Fruit fly (Drosophila melanogaster): Measurements from ENCODE around the gene CG43349.

Gene CG43349

DNA sequence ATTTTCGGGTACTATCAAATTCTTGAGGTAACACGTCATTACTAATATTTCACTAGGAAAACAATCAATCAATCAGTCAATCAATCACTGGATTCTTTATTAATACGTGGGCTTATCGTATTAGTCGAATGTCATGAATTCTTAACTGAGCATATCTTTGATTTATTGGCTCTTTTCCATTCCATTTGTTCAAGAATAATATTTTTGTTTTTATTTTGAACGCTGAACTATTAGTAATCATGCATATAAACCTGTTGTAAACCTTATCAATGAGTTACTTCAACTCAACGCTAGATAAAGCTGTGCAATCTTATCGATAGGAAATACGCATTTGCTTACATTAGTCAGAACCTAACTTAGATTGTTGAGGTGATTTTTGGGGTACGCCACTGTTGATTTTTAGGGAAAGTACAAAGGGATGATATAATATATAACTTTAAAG, 1.4 kb downstream of the CG43349 start (continued):
- TF ChIP-seq chm (GFP tag; IDR thresholded peaks at IDR 0.05) (no peak), wor (GFP tag; IDR thresholded peaks at IDR 0.05) (no peak), sens-2 (GFP tag; IDR thresholded peaks at IDR 0.05) (0 out of 2 replicates have a peak, but pooled peaks have one; percentile 24), Lim3 (GFP tag; IDR thresholded peaks at IDR 0.05) (no peak), NFAT (GFP tag; IDR thresholded peaks at IDR 0.05) (no peak), Jarid2 (GFP tag; optimal IDR thresholded peaks at IDR 0.05) (no peak), gcm2 (GFP tag; optimal IDR thresholded peaks at IDR 0.05) (no peak), mirr (GFP tag; optimal IDR thresholded peaks at IDR 0.05) (peak; percentile 60), hb (GFP tag; IDR thresholded peaks at IDR 0.05; ENCODE audit: partially characterized antibody) (no peak), exex (tag; optimal IDR thresholded peaks at IDR 0.05) (peak; percentile 97), Poxn (GFP tag; IDR thresholded peaks at IDR 0.05) (no peak), CG12769 (tag; optimal IDR thresholded peaks at IDR 0.05) (no peak), CG9437 (GFP tag; optimal IDR thresholded peaks at IDR 0.05) (no peak)

- TF ChIP-seq CG10431 (GFP tag; optimal IDR thresholded peaks at IDR 0.05) (no peak), aop (GFP tag; IDR thresholded peaks at IDR 0.05) (no peak), CG12155 (GFP tag; optimal IDR thresholded peaks at IDR 0.05) (no peak), Meics (GFP tag; optimal IDR thresholded peaks at IDR 0.05) (no peak), Lim3 (GFP tag; IDR thresholded peaks at IDR 0.05) (no peak), CG17361 (GFP tag; IDR thresholded peaks at IDR 0.05) (no peak), crp (GFP tag; optimal IDR thresholded peaks at IDR 0.05) (no peak), CG14710 (tag; optimal IDR thresholded peaks at IDR 0.05) (no peak), row (GFP tag; IDR thresholded peaks at IDR 0.05) (0 out of 3 replicates have a peak, but pooled peaks have one; percentile 11), tll (GFP tag; optimal IDR thresholded peaks at IDR 0.05) (no peak), lov (optimal IDR thresholded peaks at IDR 0.05) (no peak), lov (GFP tag; IDR thresholded peaks at IDR 0.05) (no peak), CkIIα-i1 (GFP tag; IDR thresholded peaks at IDR 0.05) (no peak), maf-S (GFP tag; optimal IDR thresholded peaks at IDR 0.05) (no peak), Oli (tag; optimal IDR thresholded peaks at IDR 0.05) (no peak), CG17829 (tag; optimal IDR thresholded peaks at IDR 0.05) (no peak), D19B (GFP tag; optimal IDR thresholded peaks at IDR 0.05) (no peak), Dad (GFP tag; optimal IDR thresholded peaks at IDR 0.05) (no peak), Poxn (GFP tag; IDR thresholded peaks at IDR 0.05) (0 out of 2 replicates have a peak, but pooled peaks have one; percentile 14), CG4282 (GFP tag; optimal IDR thresholded peaks at IDR 0.05) (no peak), dmrt11E (tag; optimal IDR thresholded peaks at IDR 0.05) (no peak), CG8478 (optimal IDR thresholded peaks at IDR 0.05) (no peak), vvl (GFP tag; IDR thresholded peaks at IDR 0.05) (no peak), Med (GFP tag) (peak; percentile 15), CG11696 (GFP tag; IDR thresholded peaks at IDR 0.05) (peak; percentile 52), CG2199 (GFP tag; IDR thresholded peaks at IDR 0.05) (no peak), CG9876 (GFP tag; optimal IDR thresholded peaks at IDR 0.05) (no peak), Ets65A (GFP tag) (peak; percentile 51), CG9932 (GFP tag; IDR thresholded peaks at IDR 0.05) (peak; percentile 8; the same call in 1 of the 2 replicates), Rx (GFP tag; IDR thresholded peaks at IDR 0.05) (no peak), CG4328 (GFP tag; optimal IDR thresholded peaks at IDR 0.05) (no peak), Awh (GFP tag; IDR thresholded peaks at IDR 0.05) (no peak), B-H1 (GFP tag; IDR thresholded peaks at IDR 0.05) (no peak), Usf (GFP tag; optimal IDR thresholded peaks at IDR 0.05) (no peak), her (GFP tag; optimal IDR thresholded peaks at IDR 0.05) (no peak), Deaf1 (tag; optimal IDR thresholded peaks at IDR 0.05) (no peak), sc (optimal IDR thresholded peaks at IDR 0.05) (no peak), sc (GFP tag; optimal IDR thresholded peaks at IDR 0.05) (no peak), Fer2 (tag; optimal IDR thresholded peaks at IDR 0.05) (no peak)
Observed at dm6 chr2L:1202445-1202844, 2.4 kb downstream of the CG43349 start.

All from whole organism, embryonic.